Worm (Caenorhabditis elegans) whole organism, L3 larva: ENCODE results near the gene acp-2.

ENCODE experiments used
- R02D3.7 ChIP-seq: fragments of 150-350 bp; optimal IDR thresholded peaks from 2 replicates; lab custom pipeline; 2014; ENCODE audit warnings: missing biosample characterization, missing genetic modification characterization
- ZK546.5 ChIP-seq: sonication (generic microtip); optimal IDR thresholded peaks from 2 replicates; lab custom pipeline; 2017; ENCODE audit warnings: missing biosample characterization, missing genetic modification characterization
- aly-2 ChIP-seq: fragments of 150-350 bp; optimal IDR thresholded peaks from 2 replicates; lab custom pipeline; 2014; ENCODE audit warnings: missing biosample characterization, missing genetic modification characterization
- ama-1 ChIP-seq: fragments of 150-350 bp; optimal IDR thresholded peaks from 2 replicates; lab custom pipeline; 2018
- ceh-28 ChIP-seq: fragments of 150-350 bp; optimal IDR thresholded peaks from 2 replicates; lab custom pipeline; 2014; ENCODE audit warnings: missing biosample characterization, missing genetic modification reagents, missing genetic modification characterization
- ceh-82 ChIP-seq: fragments of 150-350 bp; optimal IDR thresholded peaks from 2 replicates; lab custom pipeline; 2014; ENCODE audit warnings: missing biosample characterization, missing genetic modification characterization
- ceh-9 ChIP-seq: sonication (generic microtip); optimal IDR thresholded peaks from 2 replicates; lab custom pipeline; 2018; ENCODE audit warnings: missing biosample characterization, missing genetic modification characterization
- daf-12 ChIP-seq: fragments of 150-350 bp; optimal IDR thresholded peaks from 2 replicates; lab custom pipeline; 2014; ENCODE audit warnings: missing biosample characterization, missing genetic modification reagents, missing genetic modification characterization
- egl-27 ChIP-seq: sonication (generic microtip); optimal IDR thresholded peaks from 4 replicates; lab custom pipeline; 2017; ENCODE audit warnings: missing biosample characterization, missing genetic modification reagents, missing genetic modification characterization
- elt-2 ChIP-seq: sonication (generic microtip); optimal IDR thresholded peaks from 2 replicates; lab custom pipeline; 2016; ENCODE audit warnings: missing genetic modification reagents, mild to moderate bottlenecking, missing genetic modification characterization, missing compliant biosample characterization
- elt-3 ChIP-seq, 3 experiments: fragments of 150-350 bp in 1 of 3; sonication (generic microtip) in 2 of 3; optimal IDR thresholded peaks; 2 replicates in 2 of 3; 4 replicates in 1 of 3; lab custom pipeline; 2014 to 2017; ENCODE audit warnings: missing biosample characterization in 3 of 3, missing genetic modification characterization in 3 of 3
- eor-1 ChIP-seq, 2 experiments: fragments of 150-350 bp; optimal IDR thresholded peaks; 2 replicates each; lab custom pipeline; 2014 to 2018; ENCODE audit warnings: missing biosample characterization in 2 of 2, missing genetic modification characterization in 2 of 2
- fkh-10 ChIP-seq: sonication (generic microtip); optimal IDR thresholded peaks from 2 replicates; lab custom pipeline; 2017; ENCODE audit warnings: missing biosample characterization, missing genetic modification reagents, missing genetic modification characterization
- fos-1 ChIP-seq: fragments of 150-350 bp; optimal IDR thresholded peaks from 2 replicates; lab custom pipeline; 2014; ENCODE audit warnings: missing biosample characterization, missing genetic modification characterization
- hmg-11 ChIP-seq: sonication (generic microtip); optimal IDR thresholded peaks from 2 replicates; lab custom pipeline; 2016; ENCODE audit warnings: missing genetic modification characterization, missing compliant biosample characterization
- jun-1 ChIP-seq: fragments of 150-350 bp; optimal IDR thresholded peaks from 2 replicates; lab custom pipeline; 2014; ENCODE audit warnings: missing biosample characterization, missing genetic modification reagents, missing genetic modification characterization
- lin-15B ChIP-seq: fragments of 150-350 bp; optimal IDR thresholded peaks from 2 replicates; lab custom pipeline; 2014; ENCODE audit warnings: missing biosample characterization, missing genetic modification characterization
- lin-39 ChIP-seq: fragments of 150-350 bp; optimal IDR thresholded peaks from 2 replicates; lab custom pipeline; 2018; ENCODE audit warnings: missing biosample characterization, missing genetic modification reagents, missing genetic modification characterization
- lsy-12 ChIP-seq: sonication (generic microtip); optimal IDR thresholded peaks from 2 replicates; lab custom pipeline; 2016; ENCODE audit warnings: mild to moderate bottlenecking, missing genetic modification characterization, missing compliant biosample characterization
- mdl-1 ChIP-seq: fragments of 150-350 bp; optimal IDR thresholded peaks from 2 replicates; lab custom pipeline; 2014; ENCODE audit warnings: missing biosample characterization, missing genetic modification characterization
- mml-1 ChIP-seq: fragments of 150-350 bp; sonication (generic microtip); optimal IDR thresholded peaks from 3 replicates; lab custom pipeline; 2014; ENCODE audit warnings: missing biosample characterization, missing genetic modification characterization
- nfya-1 ChIP-seq: sonication (generic microtip); optimal IDR thresholded peaks from 2 replicates; lab custom pipeline; 2017; ENCODE audit warnings: missing genetic modification characterization, mild to moderate bottlenecking, missing compliant biosample characterization, antibody characterized with exemption, moderate library complexity; ENCODE audit not compliant: insufficient read depth
- nhr-11 ChIP-seq: fragments of 150-350 bp; optimal IDR thresholded peaks from 2 replicates; lab custom pipeline; 2014; ENCODE audit warnings: missing biosample characterization, missing genetic modification characterization
- nhr-12 ChIP-seq: fragments of 150-350 bp; optimal IDR thresholded peaks from 2 replicates; lab custom pipeline; 2014; ENCODE audit warnings: missing biosample characterization, missing genetic modification characterization
- nhr-23 ChIP-seq: fragments of 150-350 bp; optimal IDR thresholded peaks from 2 replicates; lab custom pipeline; 2014; ENCODE audit warnings: missing biosample characterization, missing genetic modification reagents, missing genetic modification characterization
- nhr-237 ChIP-seq: fragments of 150-350 bp; optimal IDR thresholded peaks from 2 replicates; lab custom pipeline; 2014; ENCODE audit warnings: missing biosample characterization, missing genetic modification characterization
- nhr-25 ChIP-seq: sonication (generic microtip); optimal IDR thresholded peaks from 2 replicates; lab custom pipeline; 2017; ENCODE audit warnings: missing biosample characterization, missing genetic modification characterization
- nhr-28 ChIP-seq: fragments of 150-350 bp; optimal IDR thresholded peaks from 2 replicates; lab custom pipeline; 2014; ENCODE audit warnings: missing biosample characterization, missing genetic modification characterization
- nhr-43 ChIP-seq: sonication (generic microtip); optimal IDR thresholded peaks from 2 replicates; lab custom pipeline; 2016; ENCODE audit warnings: mild to moderate bottlenecking, missing genetic modification characterization, missing compliant biosample characterization; ENCODE audit not compliant: poor library complexity, severe bottlenecking
- nhr-67 ChIP-seq: fragments of 150-350 bp; optimal IDR thresholded peaks from 2 replicates; lab custom pipeline; 2014; ENCODE audit warnings: missing biosample characterization, missing genetic modification characterization
- nhr-76 ChIP-seq: fragments of 150-350 bp; sonication (generic microtip); optimal IDR thresholded peaks from 5 replicates; lab custom pipeline; 2014; ENCODE audit warnings: missing biosample characterization, missing genetic modification characterization
- nhr-77 ChIP-seq: fragments of 150-350 bp; optimal IDR thresholded peaks from 2 replicates; lab custom pipeline; 2014; ENCODE audit warnings: missing biosample characterization, missing genetic modification characterization
- pha-4 ChIP-seq: fragments of 150-350 bp; optimal IDR thresholded peaks from 2 replicates; lab custom pipeline; 2014; ENCODE audit warnings: missing biosample characterization, missing genetic modification reagents, missing genetic modification characterization
- pqm-1 ChIP-seq: fragments of 150-350 bp; optimal IDR thresholded peaks from 2 replicates; lab custom pipeline; 2017; ENCODE audit warnings: missing biosample characterization, missing genetic modification characterization, inconsistent platforms
- sea-2 ChIP-seq: fragments of 150-350 bp; sonication (generic microtip); optimal IDR thresholded peaks from 4 replicates; lab custom pipeline; 2014; ENCODE audit warnings: missing biosample characterization, missing genetic modification reagents, missing genetic modification characterization
- skn-1 ChIP-seq: fragments of 150-350 bp; optimal IDR thresholded peaks from 2 replicates; lab custom pipeline; 2014; ENCODE audit warnings: missing biosample characterization, missing genetic modification characterization
- snpc-4 ChIP-seq: fragments of 150-350 bp; optimal IDR thresholded peaks from 2 replicates; lab custom pipeline; 2014; ENCODE audit warnings: missing biosample characterization, missing genetic modification characterization
- tbx-2 ChIP-seq: sonication (generic microtip); optimal IDR thresholded peaks from 2 replicates; lab custom pipeline; 2016; ENCODE audit warnings: mild to moderate bottlenecking, missing genetic modification characterization, missing compliant biosample characterization
- unc-39 ChIP-seq: sonication (generic microtip); optimal IDR thresholded peaks from 4 replicates; lab custom pipeline; 2017; ENCODE audit warnings: missing biosample characterization, missing genetic modification characterization
- unc-62 ChIP-seq: fragments of 150-350 bp; sonication (generic microtip); optimal IDR thresholded peaks from 4 replicates; lab custom pipeline; 2014; ENCODE audit warnings: missing biosample characterization, missing genetic modification reagents, missing genetic modification characterization
- zag-1 ChIP-seq: fragments of 150-350 bp; optimal IDR thresholded peaks from 2 replicates; lab custom pipeline; 2014; ENCODE audit warnings: missing biosample characterization, missing genetic modification characterization
- ztf-11 ChIP-seq: fragments of 150-350 bp; optimal IDR thresholded peaks from 2 replicates; lab custom pipeline; 2014; ENCODE audit warnings: missing biosample characterization, missing genetic modification characterization
- ztf-4 ChIP-seq: fragments of 150-350 bp; optimal IDR thresholded peaks from 2 replicates; lab custom pipeline; 2014; ENCODE audit warnings: missing biosample characterization, missing genetic modification characterization

Gene acp-2

DNA sequence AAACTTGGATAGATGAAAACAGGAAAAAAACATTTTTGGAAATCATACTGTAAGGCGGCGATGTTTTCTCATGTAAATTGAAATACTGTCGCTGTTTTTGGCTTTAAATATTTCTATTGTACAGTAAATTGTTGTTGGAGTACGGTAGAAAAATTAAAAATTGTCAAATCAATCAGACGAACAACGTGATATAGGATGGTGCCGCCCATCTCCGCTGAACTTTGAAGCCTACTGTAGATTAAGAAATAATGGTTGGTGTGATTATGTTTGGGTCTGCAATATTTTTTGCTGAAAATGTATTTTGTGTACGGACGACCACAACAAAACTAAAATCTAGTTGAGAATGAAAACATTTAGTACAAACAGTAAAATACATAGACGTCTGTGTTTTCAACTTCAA is 46.3 kb downstream of the acp-2 start:
- peak; percentile 77 for TF ChIP-seq nfya-1
- TF ChIP-seq elt-2 (tag; lab: Kevin White, UChicago), result peak; percentile 42
- no peak for TF ChIP-seq fkh-10

ce11 chrII:8384344-8384743 is 47.5 kb downstream of the acp-2 start:
- TF ChIP-seq R02D3.7 (tag; lab: Kevin White, UChicago) (no peak), ZK546.5 (tag; lab: Kevin White, UChicago) (no peak), nhr-28 (tag; lab: Kevin White, UChicago) (no peak), ztf-4 (tag; lab: Kevin White, UChicago) (no peak), nhr-76 (tag; lab: Kevin White, UChicago) (no peak), jun-1 (tag; lab: Kevin White, UChicago) (peak; percentile 14), skn-1 (tag; lab: Kevin White, UChicago) (peak; percentile 65), nhr-12 (no peak), nhr-43 (tag; lab: Kevin White, UChicago) (no peak), ztf-11 (tag; lab: Kevin White, UChicago) (no peak), egl-27 (tag; lab: Kevin White, UChicago) (no peak), mdl-1 (tag; lab: Kevin White, UChicago) (no peak), eor-1 (tag; optimal IDR thresholded peaks at IDR 0.05; lab: Kevin White, UChicago) (no peak), nhr-11 (no peak), mml-1 (no peak), nhr-67 (tag; lab: Kevin White, UChicago) (no peak), elt-3 (tag; optimal IDR thresholded peaks at IDR 0.05; lab: Kevin White, UChicago) (no peak), pqm-1 (tag; lab: Kevin White, UChicago) (peak; percentile 77), lin-39 (tag; lab: Kevin White, UChicago) (no peak), unc-39 (tag; lab: Kevin White, UChicago) (no peak), nfya-1 (no peak), unc-62 (GFP tag; lab: Kevin White, UChicago) (no peak), tbx-2 (tag; lab: Kevin White, UChicago) (no peak), fos-1 (tag; lab: Kevin White, UChicago) (no peak), ama-1 (no peak), pha-4 (tag; lab: Kevin White, UChicago) (no peak), sea-2 (GFP tag; lab: Kevin White, UChicago) (no peak), snpc-4 (tag; lab: Kevin White, UChicago) (no peak), zag-1 (tag; lab: Kevin White, UChicago) (no peak), lsy-12 (tag; lab: Kevin White, UChicago) (peak; percentile 11), ceh-28 (tag; lab: Kevin White, UChicago) (no peak), elt-2 (tag; lab: Kevin White, UChicago) (peak; percentile 77), ceh-82 (tag; lab: Kevin White, UChicago) (no peak), hmg-11 (tag; lab: Kevin White, UChicago) (no peak), nhr-23 (tag; lab: Kevin White, UChicago) (no peak)

DNA sequence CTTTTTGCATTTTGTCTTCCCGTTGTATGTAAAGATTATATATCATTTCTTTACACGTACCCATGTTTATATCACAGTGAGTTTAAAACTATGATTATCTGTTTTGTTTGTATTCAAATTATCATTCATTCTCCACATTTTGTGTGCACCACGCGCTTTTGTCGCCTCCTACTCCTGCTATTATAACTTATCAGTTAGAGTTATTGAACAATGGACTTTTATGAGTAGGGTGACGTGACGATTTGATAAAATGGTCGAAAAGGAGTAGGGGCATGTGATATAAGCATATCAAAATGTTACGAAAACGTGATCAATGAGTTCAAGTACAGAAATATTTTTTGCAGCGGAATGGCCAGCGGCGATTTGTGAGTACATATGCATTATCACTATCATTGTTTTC is 49.0 kb downstream of the acp-2 start:
- TF ChIP-seq nhr-237 (tag; lab: Kevin White, UChicago) (no peak), snpc-4 (tag; lab: Kevin White, UChicago) (no peak), unc-62 (GFP tag; lab: Kevin White, UChicago) (no peak), daf-12 (tag; lab: Kevin White, UChicago) (no peak), skn-1 (tag; lab: Kevin White, UChicago) (peak; percentile 1), nhr-67 (tag; lab: Kevin White, UChicago) (no peak), hmg-11 (tag; lab: Kevin White, UChicago) (no peak), sea-2 (GFP tag; lab: Kevin White, UChicago) (no peak), nhr-43 (tag; lab: Kevin White, UChicago) (no peak), mml-1 (no peak), egl-27 (tag; lab: Kevin White, UChicago) (no peak), ZK546.5 (tag; lab: Kevin White, UChicago) (no peak), tbx-2 (tag; lab: Kevin White, UChicago) (no peak), fkh-10 (no peak), aly-2 (tag; lab: Kevin White, UChicago) (no peak), nhr-28 (tag; lab: Kevin White, UChicago) (no peak), fos-1 (tag; lab: Kevin White, UChicago) (no peak), ceh-9 (no peak), jun-1 (tag; lab: Kevin White, UChicago) (peak; percentile 95), nhr-76 (tag; lab: Kevin White, UChicago) (no peak), nhr-25 (tag; lab: Kevin White, UChicago) (no peak), lsy-12 (tag; lab: Kevin White, UChicago) (peak; percentile 38), R02D3.7 (tag; lab: Kevin White, UChicago) (no peak), pha-4 (tag; lab: Kevin White, UChicago) (peak; percentile 80), eor-1 (tag; optimal IDR thresholded peaks at IDR 0.05; lab: Kevin White, UChicago) (no peak), zag-1 (tag; lab: Kevin White, UChicago) (no peak), lin-39 (tag; lab: Kevin White, UChicago) (no peak), elt-3 (tag; optimal IDR thresholded peaks at IDR 0.05; lab: Kevin White, UChicago) (no peak), elt-2 (tag; lab: Kevin White, UChicago) (peak; percentile 99), pqm-1 (tag; lab: Kevin White, UChicago) (peak; percentile 100), ztf-11 (tag; lab: Kevin White, UChicago) (no peak), nhr-77 (tag; lab: Kevin White, UChicago) (no peak), ztf-4 (tag; lab: Kevin White, UChicago) (no peak), ceh-28 (tag; lab: Kevin White, UChicago) (no peak), ama-1 (no peak), nfya-1 (peak; percentile 22), lin-15B (tag; lab: Kevin White, UChicago) (no peak), nhr-12 (no peak)
